Worm (Caenorhabditis elegans): Measurements from ENCODE around the gene F33H1.4.

Gene F33H1.4

ce11 chrII:10202275-10202674 lies 27.8 kb downstream of the F33H1.4 start:
- no peak for TF ChIP-seq ztf-1 (GFP tag; conservative IDR thresholded peaks at IDR 0.05)
- peak; percentile 18 for TF ChIP-seq nhr-129 (tag; optimal IDR thresholded peaks at IDR 0.05)
- peak; percentile 15 for TF ChIP-seq lin-11 (tag; optimal IDR thresholded peaks at IDR 0.05)
- TF ChIP-seq Y55F3AM.14 (GFP tag; optimal IDR thresholded peaks at IDR 0.05): no peak
- peak in 1 of 2 experiments; percentile 32 for TF ChIP-seq lsy-2 (tag; optimal IDR thresholded peaks at IDR 0.05)
- peak; percentile 36 for TF ChIP-seq C34F6.9 (tag; optimal IDR thresholded peaks at IDR 0.05)
- TF ChIP-seq unc-55 (GFP tag; optimal IDR thresholded peaks at IDR 0.05): peak; percentile 68
- TF ChIP-seq F13H6.1 (tag; optimal IDR thresholded peaks at IDR 0.05): peak; percentile 10

ce11 chrII:10203067-10203466 lies 28.6 kb downstream of the F33H1.4 start:
- peak; percentile 5 for TF ChIP-seq mab-5 (tag; optimal IDR thresholded peaks at IDR 0.05)
- TF ChIP-seq dmd-4 (tag; optimal IDR thresholded peaks at IDR 0.05): no peak

ce11 chrII:10203765-10204164 lies 29.3 kb downstream of the F33H1.4 start:
- TF ChIP-seq blmp-1 (tag; optimal IDR thresholded peaks at IDR 0.05; ENCODE audit: insufficient read depth) (peak; percentile 50), sma-3 (GFP tag; optimal IDR thresholded peaks at IDR 0.05) (no peak)

ce11 chrII:10204428-10205049 lies 30.1 kb downstream of the F33H1.4 start:
- TF ChIP-seq lsy-2 (tag; optimal IDR thresholded peaks at IDR 0.05) (peak in 1 of 2 experiments; percentile 11), F13H6.1 (tag; optimal IDR thresholded peaks at IDR 0.05) (peak; percentile 54), ZK546.5 (tag; optimal IDR thresholded peaks at IDR 0.05) (no peak), nhr-129 (tag; optimal IDR thresholded peaks at IDR 0.05) (peak; percentile 74)

ce11 chrII:10206425-10206824 lies 32.0 kb downstream of the F33H1.4 start, which contains the start of gene T01E8.1:
Gene T01E8.1, plus strand, starts transcription at chrII:10206725.
- TF ChIP-seq F13H6.1 (tag; optimal IDR thresholded peaks at IDR 0.05): no peak
- TF ChIP-seq egl-27 (tag; optimal IDR thresholded peaks at IDR 0.05): no peak
- no peak for TF ChIP-seq mdl-1 (tag; optimal IDR thresholded peaks at IDR 0.05)
- TF ChIP-seq fos-1 (tag; optimal IDR thresholded peaks at IDR 0.05): no peak
- TF ChIP-seq lin-13 (GFP tag; optimal IDR thresholded peaks at IDR 0.05): no peak
- TF ChIP-seq lin-39 (tag; optimal IDR thresholded peaks at IDR 0.05): no peak

- TF ChIP-seq nhr-10 (tag; optimal IDR thresholded peaks at IDR 0.05): no peak
- no peak for TF ChIP-seq lin-39 (tag; optimal IDR thresholded peaks at IDR 0.05)
- no peak for TF ChIP-seq nhr-11 (tag; optimal IDR thresholded peaks at IDR 0.05)
- no peak for TF ChIP-seq elt-1 (tag; optimal IDR thresholded peaks at IDR 0.05)
- TF ChIP-seq zag-1 (tag; optimal IDR thresholded peaks at IDR 0.05): no peak
- no peak for TF ChIP-seq C34F6.9 (tag; optimal IDR thresholded peaks at IDR 0.05)
- TF ChIP-seq ceh-16 (tag; optimal IDR thresholded peaks at IDR 0.05): no peak
- no peak for TF ChIP-seq lin-11 (tag; optimal IDR thresholded peaks at IDR 0.05)
- no peak for TF ChIP-seq snpc-4 (tag; optimal IDR thresholded peaks at IDR 0.05)
- TF ChIP-seq lsy-2 (tag; optimal IDR thresholded peaks at IDR 0.05): no peak
These were observed 43.7 kb downstream of the F33H1.4 start, which contains the start of gene ref-1 for ce11 chrII:10218171-10218570. Gene ref-1, plus strand, starts transcription at chrII:10218471.

- peak; percentile 48 for TF ChIP-seq nhr-25 (tag; optimal IDR thresholded peaks at IDR 0.05)
- TF ChIP-seq ztf-4 (tag; optimal IDR thresholded peaks at IDR 0.05): no peak
- TF ChIP-seq peb-1 (tag; optimal IDR thresholded peaks at IDR 0.05): no peak
- peak; percentile 26 for TF ChIP-seq F13H6.1 (tag; optimal IDR thresholded peaks at IDR 0.05)
- TF ChIP-seq snpc-4 (tag; optimal IDR thresholded peaks at IDR 0.05): no peak
- TF ChIP-seq nhr-237 (tag; optimal IDR thresholded peaks at IDR 0.05): no peak
- no peak for TF ChIP-seq unc-62 (GFP tag; optimal IDR thresholded peaks at IDR 0.05)
- TF ChIP-seq nhr-21 (tag; optimal IDR thresholded peaks at IDR 0.05): no peak
- no peak for TF ChIP-seq gmeb-1 (tag; optimal IDR thresholded peaks at IDR 0.05)
- TF ChIP-seq skn-1 (tag; optimal IDR thresholded peaks at IDR 0.05): no peak
- TF ChIP-seq blmp-1 (tag; optimal IDR thresholded peaks at IDR 0.05; ENCODE audit: insufficient read depth): peak; percentile 21
- TF ChIP-seq sma-9 (GFP tag; optimal IDR thresholded peaks at IDR 0.05): peak; percentile 29
- TF ChIP-seq sma-9 (tag; optimal IDR thresholded peaks at IDR 0.05): no peak
- no peak for TF ChIP-seq unc-39 (tag; optimal IDR thresholded peaks at IDR 0.05)
These were observed 46.2 kb downstream of the F33H1.4 start for ce11 chrII:10220631-10221030.
